Fruit fly (Drosophila melanogaster) Kc167 (cell line): ENCODE data around the gene CG9312.

Experiments used
- Myc ChIP-seq: fragments of >200 bp; optimal IDR thresholded peaks from 2 replicates; lab custom pipeline; 2017; ENCODE audit warnings: missing external identifiers
- Sin3A ChIP-seq: fragments of >200 bp; optimal IDR thresholded peaks from 2 replicates; lab custom pipeline; 2018; ENCODE audit warnings: missing external identifiers
- h ChIP-seq: fragments of >200 bp; optimal IDR thresholded peaks from 3 replicates; lab custom pipeline; 2018; ENCODE audit warnings: missing external identifiers
- insv ChIP-seq: fragments of >200 bp; optimal IDR thresholded peaks from 3 replicates; lab custom pipeline; 2018; ENCODE audit warnings: missing external identifiers
- psq ChIP-seq: fragments of >200 bp; optimal IDR thresholded peaks from 2 replicates; lab custom pipeline; 2017; ENCODE audit warnings: missing external identifiers
- ttk ChIP-seq: sonication (Bioruptor generic); optimal IDR thresholded peaks from 2 replicates; lab custom pipeline; 2017; ENCODE audit warnings: missing external identifiers

CG9312 gene

dm6 chr3R:13788224-13788623 lies 22.7 kb downstream of the CG9312 start:
- no peak for TF ChIP-seq psq (lab: Kevin White, UChicago)
- no peak for TF ChIP-seq Myc (lab: Kevin White, UChicago)
- no peak for TF ChIP-seq Sin3A (lab: Kevin White, UChicago)
- no peak for TF ChIP-seq insv (lab: Kevin White, UChicago)
- TF ChIP-seq ttk (lab: Kevin White, UChicago) = no peak
- no peak for TF ChIP-seq h (lab: Kevin White, UChicago)

DNA sequence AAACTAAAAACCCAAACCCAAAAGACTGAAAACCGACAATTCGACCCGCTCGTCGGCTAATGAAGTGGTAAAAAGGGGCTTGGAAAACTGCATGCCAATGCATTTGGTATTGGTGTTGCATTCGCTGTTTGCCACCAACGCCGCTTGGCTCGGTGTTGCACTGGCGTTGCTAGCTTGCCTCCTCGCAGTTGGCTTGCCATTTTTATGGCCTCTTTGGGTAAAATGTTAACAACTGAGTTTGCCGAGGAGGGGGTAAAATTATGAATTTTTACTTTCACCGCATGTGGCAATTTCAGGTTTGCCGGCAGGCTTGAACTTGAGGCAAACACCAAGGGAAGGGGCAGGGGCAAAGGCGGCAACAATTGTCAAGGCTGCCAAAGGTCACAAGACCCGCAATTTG lies 23.1 kb downstream of the CG9312 start:
- no peak for TF ChIP-seq Myc (lab: Kevin White, UChicago)
- no peak for TF ChIP-seq insv (lab: Kevin White, UChicago)
- no peak for TF ChIP-seq ttk (lab: Kevin White, UChicago)
- TF ChIP-seq psq (lab: Kevin White, UChicago) = no peak
- no peak for TF ChIP-seq Sin3A (lab: Kevin White, UChicago)
- TF ChIP-seq h (lab: Kevin White, UChicago) = no peak

DNA sequence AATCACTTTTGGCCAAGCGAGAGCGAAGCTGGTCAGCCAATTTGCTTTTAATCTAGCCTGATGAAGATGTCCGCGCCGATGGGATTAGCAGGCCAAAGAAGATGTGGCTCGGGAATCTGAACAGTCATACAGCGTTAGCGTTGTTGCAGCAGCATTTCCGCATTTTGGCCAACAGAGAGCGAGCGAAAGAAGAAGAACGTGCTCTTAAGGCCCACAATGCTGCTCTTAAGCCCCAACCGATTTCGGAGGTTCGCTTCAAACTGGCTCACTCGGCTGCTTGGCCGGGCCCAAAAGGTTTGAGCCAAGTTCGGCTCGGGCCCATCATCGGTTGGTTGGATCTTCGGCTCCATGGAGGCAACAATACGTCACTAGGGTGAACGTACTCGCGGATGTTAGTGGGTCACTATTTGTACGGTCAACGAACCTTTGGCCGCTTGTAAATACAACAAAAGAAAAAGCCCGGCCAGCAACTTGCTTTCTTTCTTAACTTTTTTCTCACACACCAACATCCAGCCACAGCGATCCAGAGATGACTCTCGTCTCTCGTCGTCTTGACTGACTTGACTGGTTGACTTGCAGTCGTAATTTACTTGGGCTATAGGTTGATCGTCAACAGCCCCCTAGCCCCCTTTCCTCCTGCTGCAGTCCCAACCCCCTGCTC lies 24.2 kb downstream of the CG9312 start:
- TF ChIP-seq ttk (lab: Kevin White, UChicago) = no peak
- TF ChIP-seq insv (lab: Kevin White, UChicago) = no peak
- no peak for TF ChIP-seq Myc (lab: Kevin White, UChicago)

DNA sequence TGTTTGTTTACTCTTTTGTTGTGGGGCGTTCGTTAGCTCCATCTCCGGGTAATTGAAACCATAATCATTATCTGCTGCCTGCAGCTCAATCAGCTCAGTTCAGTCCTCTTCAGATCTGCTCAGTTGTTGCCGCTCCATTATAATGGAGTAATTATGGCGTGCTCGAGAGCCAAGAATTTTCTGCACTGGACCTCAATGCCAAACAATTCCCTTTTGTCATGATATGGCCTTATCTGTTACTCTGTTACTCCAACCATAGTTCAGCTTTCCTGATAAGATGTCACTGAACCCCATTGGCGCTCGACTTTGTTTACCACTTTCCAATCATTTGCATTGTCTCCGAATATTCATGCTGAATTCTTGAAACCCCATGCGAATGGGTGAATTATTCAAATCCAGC lies 25.3 kb downstream of the CG9312 start:
- no peak for TF ChIP-seq insv (lab: Kevin White, UChicago)
- TF ChIP-seq h (lab: Kevin White, UChicago) = no peak
- TF ChIP-seq Sin3A (lab: Kevin White, UChicago) = no peak
- TF ChIP-seq Myc (lab: Kevin White, UChicago) = no peak
- TF ChIP-seq ttk (lab: Kevin White, UChicago) = no peak
- TF ChIP-seq psq (lab: Kevin White, UChicago) = no peak

- no peak for TF ChIP-seq insv (lab: Kevin White, UChicago)
- no peak for TF ChIP-seq psq (lab: Kevin White, UChicago)
- TF ChIP-seq Myc (lab: Kevin White, UChicago) = no peak
- no peak for TF ChIP-seq ttk (lab: Kevin White, UChicago)
- no peak for TF ChIP-seq Sin3A (lab: Kevin White, UChicago)
- TF ChIP-seq h (lab: Kevin White, UChicago) = no peak
Measured at dm6 chr3R:13793105-13793978, 27.8 kb downstream of the CG9312 start.

dm6 chr3R:13793979-13794665 lies 28.6 kb downstream of the CG9312 start:
- TF ChIP-seq Sin3A (lab: Kevin White, UChicago) = no peak
- no peak for TF ChIP-seq insv (lab: Kevin White, UChicago)
- no peak for TF ChIP-seq ttk (lab: Kevin White, UChicago)

DNA sequence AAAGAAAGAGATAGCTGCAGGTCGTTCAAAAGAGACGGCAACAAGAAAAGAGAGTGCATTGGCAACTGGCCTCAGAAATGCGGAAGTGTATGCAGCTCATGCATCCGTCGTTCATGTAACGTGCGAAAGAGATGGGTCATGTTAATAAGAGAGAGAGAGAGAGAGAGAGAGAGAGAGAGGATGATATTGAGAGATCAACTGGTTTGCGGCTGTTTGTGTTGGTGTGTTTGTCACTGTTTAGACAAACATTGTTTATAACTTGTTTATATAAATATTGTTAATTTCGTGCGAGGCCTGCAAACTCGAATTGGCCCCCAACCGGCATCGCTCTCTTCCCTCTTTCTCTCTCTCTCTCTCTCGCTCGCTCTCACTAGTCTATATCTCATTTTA lies 29.1 kb downstream of the CG9312 start:
- TF ChIP-seq insv (lab: Kevin White, UChicago) = no peak
- no peak for TF ChIP-seq ttk (lab: Kevin White, UChicago)
- TF ChIP-seq Sin3A (lab: Kevin White, UChicago) = no peak
- no peak for TF ChIP-seq Myc (lab: Kevin White, UChicago)

DNA sequence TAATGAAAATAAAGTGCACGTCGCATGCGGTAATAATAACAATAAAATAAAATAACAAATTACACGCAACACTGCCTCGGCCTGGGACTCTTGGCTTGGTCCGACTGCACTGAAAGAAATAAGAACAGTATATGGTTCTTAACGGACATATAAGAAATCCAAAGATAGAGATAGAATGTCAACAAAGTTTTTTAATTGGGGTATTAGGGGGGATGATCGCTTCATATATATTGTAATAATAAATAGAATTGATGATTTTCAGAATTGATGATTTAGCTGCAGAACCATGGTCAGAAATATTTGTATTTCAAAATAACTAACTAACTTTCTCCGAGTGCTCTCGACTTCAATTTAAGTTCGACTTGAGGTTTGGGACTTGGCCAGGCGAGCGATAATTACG lies 30.5 kb downstream of the CG9312 start:
- no peak for TF ChIP-seq Myc (lab: Kevin White, UChicago)
- TF ChIP-seq ttk (lab: Kevin White, UChicago) = no peak
- no peak for TF ChIP-seq insv (lab: Kevin White, UChicago)
- no peak for TF ChIP-seq psq (lab: Kevin White, UChicago)
- no peak for TF ChIP-seq Sin3A (lab: Kevin White, UChicago)
- no peak for TF ChIP-seq h (lab: Kevin White, UChicago)

DNA sequence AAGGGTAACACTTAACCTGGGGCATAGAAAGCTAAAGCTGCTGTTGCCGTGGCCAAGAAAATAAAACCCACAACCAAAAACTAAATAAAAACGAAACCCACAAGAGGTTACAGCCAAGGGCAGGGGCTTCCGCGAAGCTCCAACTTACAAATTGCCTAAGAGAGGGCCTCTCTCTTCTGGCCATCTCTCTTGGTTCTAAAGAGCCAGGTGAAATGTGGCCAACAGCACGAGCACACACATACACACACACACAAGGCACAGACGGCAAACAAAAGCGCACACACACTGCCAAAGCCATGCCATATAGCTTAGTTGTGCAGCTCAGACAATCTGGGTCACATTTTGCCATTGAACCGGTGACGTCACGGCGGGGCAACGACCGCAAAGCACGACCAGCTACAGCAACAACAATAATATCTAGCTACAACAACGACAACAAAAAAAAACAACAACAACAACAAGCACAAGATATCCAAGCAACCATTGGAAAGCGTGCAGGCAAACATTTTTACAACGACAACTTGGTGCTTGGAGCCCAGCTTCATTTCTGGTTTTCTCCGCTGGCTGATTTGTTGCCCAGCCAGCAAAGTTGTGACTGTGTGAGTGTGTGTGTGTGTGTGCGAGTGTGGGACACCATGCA lies 31.2 kb downstream of the CG9312 start:
- TF ChIP-seq h (lab: Kevin White, UChicago) (no peak), insv (lab: Kevin White, UChicago) (no peak), Sin3A (lab: Kevin White, UChicago) (no peak), ttk (lab: Kevin White, UChicago) (no peak), Myc (lab: Kevin White, UChicago) (no peak), psq (lab: Kevin White, UChicago) (no peak)

DNA sequence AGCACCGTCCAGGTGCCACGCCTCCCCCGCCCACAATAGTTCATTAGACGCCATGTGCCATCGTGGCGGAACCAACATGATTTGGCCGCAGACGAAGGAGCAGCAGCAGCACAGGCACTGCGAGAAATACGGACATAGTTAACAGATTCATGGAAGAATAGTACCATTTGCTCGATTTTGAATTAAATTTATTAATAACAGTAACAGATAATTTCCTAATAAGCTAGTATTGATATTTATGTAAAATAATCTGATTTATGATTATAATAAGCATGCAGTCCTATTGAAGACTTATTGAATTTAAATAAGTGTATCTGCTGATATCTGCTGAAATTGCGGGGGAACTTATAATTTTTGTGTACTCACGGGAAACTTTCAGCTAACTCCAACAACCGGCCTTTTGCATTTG lies 31.7 kb downstream of the CG9312 start:
- TF ChIP-seq psq (lab: Kevin White, UChicago) (no peak), ttk (lab: Kevin White, UChicago) (no peak), Sin3A (lab: Kevin White, UChicago) (no peak), Myc (lab: Kevin White, UChicago) (no peak), h (lab: Kevin White, UChicago) (no peak), insv (lab: Kevin White, UChicago) (no peak)
